Fruit fly (Drosophila melanogaster) whole organism, embryonic: ENCODE results near the gene DEF8.

Experiments used
- Aef1 ChIP-seq: fragments of 200-800 bp; sonication (Bioruptor generic); IDR thresholded peaks from 3 replicates; pipeline ENCODE4 v1.3.6; 2022; ENCODE audit warnings: missing biosample characterization, missing genetic modification characterization
- Atf3 ChIP-seq: fragments of 200-800 bp; sonication (Bioruptor generic); optimal IDR thresholded peaks from 3 replicates; lab custom pipeline; 2016; ENCODE audit warnings: missing biosample characterization, missing genetic modification characterization
- CG10209 ChIP-seq: fragments of 200-800 bp; sonication (Bioruptor generic); optimal IDR thresholded peaks from 3 replicates; lab custom pipeline; 2017; ENCODE audit warnings: missing biosample characterization, mild to moderate bottlenecking, missing genetic modification characterization, missing genetic modification reagents
- CG10565 ChIP-seq: fragments of 200-800 bp; sonication (Bioruptor generic); optimal IDR thresholded peaks from 3 replicates; lab custom pipeline; 2016; ENCODE audit warnings: missing biosample characterization, mild to moderate bottlenecking, missing genetic modification characterization
- CG10654 ChIP-seq: fragments of 200-800 bp; sonication (Bioruptor generic); optimal IDR thresholded peaks from 2 replicates; lab custom pipeline; 2016; ENCODE audit warnings: missing biosample characterization, missing genetic modification characterization
- CG12155 ChIP-seq: fragments of 200-800 bp; sonication (Bioruptor generic); optimal IDR thresholded peaks from 3 replicates; lab custom pipeline; 2016; ENCODE audit warnings: missing biosample characterization, missing genetic modification characterization
- CG12744 ChIP-seq: fragments of 200-800 bp; sonication (Bioruptor generic); optimal IDR thresholded peaks from 2 replicates; lab custom pipeline; 2016; ENCODE audit warnings: missing biosample characterization, missing genetic modification characterization
- CG13894 ChIP-seq: fragments of 200-800 bp; sonication (Bioruptor generic); optimal IDR thresholded peaks from 3 replicates; lab custom pipeline; 2018; ENCODE audit warnings: missing biosample characterization, mild to moderate bottlenecking, missing genetic modification characterization, moderate library complexity
- CG14667 ChIP-seq: fragments of 200-800 bp; sonication (Bioruptor generic); IDR thresholded peaks from 2 replicates; pipeline ENCODE4 v1.3.6; 2022; ENCODE audit warnings: missing biosample characterization, missing genetic modification characterization
- CG15514 ChIP-seq: fragments of 200-800 bp; sonication (Bioruptor generic); optimal IDR thresholded peaks from 3 replicates; lab custom pipeline; 2017; ENCODE audit warnings: missing biosample characterization, missing genetic modification characterization, mild to moderate bottlenecking, moderate library complexity, missing genetic modification reagents
- CG17186 ChIP-seq: fragments of 200-800 bp; sonication (Bioruptor generic); optimal IDR thresholded peaks from 3 replicates; lab custom pipeline; 2017; ENCODE audit warnings: missing biosample characterization, missing genetic modification reagents, missing genetic modification characterization
- CG17385 ChIP-seq: fragments of 200-800 bp; sonication (Bioruptor generic); optimal IDR thresholded peaks from 3 replicates; lab custom pipeline; 2018; ENCODE audit warnings: missing biosample characterization, mild to moderate bottlenecking, missing genetic modification characterization
- CG17612 ChIP-seq: fragments of 200-800 bp; sonication (Bioruptor generic); IDR thresholded peaks from 2 replicates; pipeline ENCODE4 v1.3.6; 2022; ENCODE audit warnings: missing biosample characterization, missing genetic modification characterization
- CG2202 ChIP-seq: fragments of 200-800 bp; sonication (Bioruptor generic); optimal IDR thresholded peaks from 2 replicates; lab custom pipeline; 2018; ENCODE audit warnings: missing biosample characterization, mild to moderate bottlenecking, missing genetic modification characterization
- CG32772 ChIP-seq: fragments of 200-800 bp; sonication (Bioruptor generic); IDR thresholded peaks from 2 replicates; pipeline ENCODE4 v1.3.6; 2022; ENCODE audit warnings: missing biosample characterization, missing genetic modification characterization
- CG7271 ChIP-seq: fragments of 200-800 bp; sonication (Bioruptor generic); optimal IDR thresholded peaks from 2 replicates; lab custom pipeline; 2018; ENCODE audit warnings: missing biosample characterization, mild to moderate bottlenecking, missing genetic modification characterization, moderate library complexity
- CG7357 ChIP-seq: fragments of 200-800 bp; sonication (Bioruptor generic); IDR thresholded peaks from 3 replicates; pipeline ENCODE4 v1.3.6; 2022; ENCODE audit warnings: missing biosample characterization, missing genetic modification characterization
- CG7839 ChIP-seq: fragments of 200-800 bp; sonication (Bioruptor generic); optimal IDR thresholded peaks from 3 replicates; lab custom pipeline; 2018; ENCODE audit warnings: missing biosample characterization, mild to moderate bottlenecking, missing genetic modification characterization, moderate library complexity
- CG7987 ChIP-seq: fragments of 200-800 bp; sonication (Bioruptor generic); optimal IDR thresholded peaks from 2 replicates; lab custom pipeline; 2018; ENCODE audit warnings: missing biosample characterization, mild to moderate bottlenecking, missing genetic modification characterization, moderate library complexity
- CG9727 ChIP-seq: fragments of 200-800 bp; sonication (Bioruptor generic); optimal IDR thresholded peaks from 3 replicates; lab custom pipeline; 2017; ENCODE audit warnings: missing biosample characterization, mild to moderate bottlenecking, missing genetic modification characterization
- D19A ChIP-seq: fragments of 200-800 bp; optimal IDR thresholded peaks from 3 replicates; lab custom pipeline; 2019; ENCODE audit warnings: missing biosample characterization, mild to moderate bottlenecking, missing genetic modification characterization, moderate library complexity
- Fer1 ChIP-seq: fragments of 200-800 bp; sonication (Bioruptor generic); optimal IDR thresholded peaks from 2 replicates; lab custom pipeline; 2017; ENCODE audit warnings: missing biosample characterization, mild to moderate bottlenecking, missing genetic modification characterization
- Fer3 ChIP-seq: fragments of 200-800 bp; sonication (Bioruptor generic); optimal IDR thresholded peaks from 2 replicates; lab custom pipeline; 2018; ENCODE audit warnings: missing biosample characterization, mild to moderate bottlenecking, missing genetic modification characterization, moderate library complexity
- Hr39 ChIP-seq: fragments of >200 bp; optimal IDR thresholded peaks from 2 replicates; lab custom pipeline; 2017
- Kr ChIP-seq: fragments of 200-800 bp; sonication (Bioruptor generic); optimal IDR thresholded peaks from 2 replicates; lab custom pipeline; 2017; ENCODE audit warnings: missing biosample characterization, mild to moderate bottlenecking, missing genetic modification characterization
- MESR4 ChIP-seq: fragments of 200-800 bp; sonication (Bioruptor generic); optimal IDR thresholded peaks from 2 replicates; lab custom pipeline; 2018; ENCODE audit warnings: missing biosample characterization, mild to moderate bottlenecking, missing genetic modification characterization, moderate library complexity
- NC2α ChIP-seq: fragments of 200-800 bp; sonication (Bioruptor generic); optimal IDR thresholded peaks from 2 replicates; lab custom pipeline; 2016; ENCODE audit warnings: missing biosample characterization, missing genetic modification characterization
- Oaz ChIP-seq: fragments of 200-800 bp; sonication (Bioruptor generic); IDR thresholded peaks from 2 replicates; pipeline ENCODE4 v1.3.6; 2022; ENCODE audit warnings: missing biosample characterization, missing genetic modification characterization
- Poxn ChIP-seq: fragments of 200-800 bp; sonication (Bioruptor generic); IDR thresholded peaks from 2 replicates; pipeline ENCODE4 v1.3.6; 2022; ENCODE audit warnings: missing biosample characterization, missing genetic modification characterization
- Ravus ChIP-seq: fragments of 200-800 bp; sonication (Bioruptor generic); IDR thresholded peaks from 2 replicates; pipeline ENCODE4 v1.3.6; 2022; ENCODE audit warnings: missing biosample characterization, missing genetic modification characterization
- Rx ChIP-seq: fragments of 200-800 bp; sonication (Bioruptor generic); IDR thresholded peaks from 2 replicates; pipeline ENCODE4 v1.3.6; 2022; ENCODE audit warnings: missing biosample characterization, missing genetic modification characterization
- Tbp ChIP-seq: fragments of >200 bp; optimal IDR thresholded peaks from 2 replicates; lab custom pipeline; 2018; ENCODE audit warnings: missing biosample characterization, missing genetic modification characterization
- Usf ChIP-seq: fragments of 200-800 bp; sonication (Bioruptor generic); optimal IDR thresholded peaks from 2 replicates; lab custom pipeline; 2017; ENCODE audit warnings: missing genotype, missing biosample characterization, missing genetic modification characterization
- ash1 ChIP-seq: fragments of 200-800 bp; sonication (Bioruptor generic); optimal IDR thresholded peaks from 2 replicates; lab custom pipeline; 2018; ENCODE audit warnings: missing biosample characterization, mild to moderate bottlenecking, missing genetic modification characterization
- bowl ChIP-seq: fragments of 200-800 bp; sonication (Bioruptor generic); IDR thresholded peaks from 2 replicates; pipeline ENCODE4 v1.3.6; 2022; ENCODE audit warnings: missing biosample characterization, missing genetic modification characterization
- crp ChIP-seq, 2 experiments: fragments of 200-800 bp; sonication (Bioruptor generic); optimal IDR thresholded peaks; 2 replicates in 1 of 2; 3 replicates in 1 of 2; lab custom pipeline; 2017; ENCODE audit warnings: missing biosample characterization in 2 of 2, missing genetic modification characterization in 2 of 2, mild to moderate bottlenecking in 1 of 2, moderate library complexity in 1 of 2
- esg ChIP-seq: fragments of 200-800 bp; sonication (Bioruptor generic); conservative IDR thresholded peaks from 2 replicates; pipeline ENCODE4 v1.3.6; 2022; ENCODE audit warnings: missing biosample characterization, missing genetic modification characterization
- exex ChIP-seq: fragments of 200-800 bp; sonication (Bioruptor generic); optimal IDR thresholded peaks from 4 replicates; lab custom pipeline; 2018; ENCODE audit warnings: missing biosample characterization, mild to moderate bottlenecking, missing genetic modification characterization, moderate library complexity
- fd64A ChIP-seq: fragments of 200-800 bp; sonication (Bioruptor generic); optimal IDR thresholded peaks from 3 replicates; lab custom pipeline; 2018; ENCODE audit warnings: missing biosample characterization, mild to moderate bottlenecking, missing genetic modification characterization
- ftz-f1 ChIP-seq: fragments of 200-800 bp; sonication (Bioruptor generic); optimal IDR thresholded peaks from 2 replicates; lab custom pipeline; 2016; ENCODE audit warnings: missing biosample characterization, missing genetic modification characterization
- hb ChIP-seq: fragments of 200-800 bp; sonication (Bioruptor generic); IDR thresholded peaks from 3 replicates; pipeline ENCODE4 v1.3.6; 2022; ENCODE audit warnings: missing biosample characterization, missing genetic modification characterization; ENCODE audit not compliant: partially characterized antibody
- inv ChIP-seq: fragments of 200-800 bp; sonication (Bioruptor generic); IDR thresholded peaks from 2 replicates; pipeline ENCODE4 v1.3.6; 2022; ENCODE audit warnings: missing biosample characterization, missing genetic modification characterization; ENCODE audit not compliant: partially characterized antibody
- jigr1 ChIP-seq: fragments of 200-800 bp; sonication (Bioruptor generic); IDR thresholded peaks from 3 replicates; pipeline ENCODE4 v1.3.6; 2022; ENCODE audit warnings: missing biosample characterization, missing genetic modification characterization
- kay ChIP-seq: fragments of 200-800 bp; sonication (Bioruptor generic); optimal IDR thresholded peaks from 2 replicates; lab custom pipeline; 2016; ENCODE audit warnings: missing biosample characterization, missing genetic modification characterization
- nerfin-1 ChIP-seq: fragments of 200-800 bp; sonication (Bioruptor generic); optimal IDR thresholded peaks from 3 replicates; lab custom pipeline; 2019; ENCODE audit warnings: missing biosample characterization, mild to moderate bottlenecking, missing genetic modification characterization, moderate library complexity
- pb ChIP-seq: fragments of 200-800 bp; sonication (Bioruptor generic); optimal IDR thresholded peaks from 3 replicates; lab custom pipeline; 2016; ENCODE audit warnings: missing biosample characterization, missing genetic modification characterization
- sens-2 ChIP-seq: fragments of 200-800 bp; sonication (Bioruptor generic); IDR thresholded peaks from 2 replicates; pipeline ENCODE4 v1.3.6; 2022; ENCODE audit warnings: missing biosample characterization, missing genetic modification characterization
- vnd ChIP-seq: fragments of 200-800 bp; sonication (Bioruptor generic); IDR thresholded peaks from 3 replicates; pipeline ENCODE4 v1.3.6; 2022; ENCODE audit warnings: missing biosample characterization, missing genetic modification characterization; ENCODE audit not compliant: partially characterized antibody
- zfh1 ChIP-seq: fragments of 200-800 bp; sonication (Bioruptor generic); IDR thresholded peaks from 3 replicates; pipeline ENCODE4 v1.3.6; 2022; ENCODE audit warnings: missing biosample characterization, missing genetic modification characterization

DEF8 gene

dm6 chr3L:12145709-12146694 is 14.1 kb downstream of the DEF8 start, which contains the start of the genes eIF3l and Nrx-IV (continued):
- TF ChIP-seq CG2202 (tag; lab: Kevin White, UChicago) (no peak), Kr (GFP tag; lab: Kevin White, UChicago) (no peak), nerfin-1 (tag; lab: Kevin White, UChicago) (no peak), exex (tag; lab: Kevin White, UChicago) (no peak), CG10209 (no peak), CG7271 (no peak), Poxn (GFP tag; lab: Robert Waterston, UW) (no peak), CG12744 (GFP tag; lab: Kevin White, UChicago) (no peak), CG17186 (GFP tag; lab: Kevin White, UChicago) (no peak), CG13894 (no peak), Usf (GFP tag; lab: Kevin White, UChicago) (no peak), Tbp (GFP tag; lab: Kevin White, UChicago) (no peak), kay (GFP tag; lab: Kevin White, UChicago) (peak; percentile 35), bowl (GFP tag; lab: Robert Waterston, UW) (no peak), jigr1 (no peak), Fer1 (no peak), CG15514 (no peak), Hr39 (no peak), NC2α (GFP tag; lab: Kevin White, UChicago) (no peak), CG10565 (GFP tag; lab: Kevin White, UChicago) (no peak), CG7357 (GFP tag; lab: Robert Waterston, UW) (no peak), ftz-f1 (GFP tag; lab: Kevin White, UChicago) (no peak), Rx (no peak), esg (no peak), CG17385 (GFP tag; lab: Kevin White, UChicago) (no peak), CG7987 (no peak), ash1 (GFP tag; lab: Kevin White, UChicago) (no peak), CG12155 (GFP tag; lab: Kevin White, UChicago) (peak; percentile 32), CG9727 (GFP tag; lab: Kevin White, UChicago) (no peak), crp (GFP tag; optimal IDR thresholded peaks at IDR 0.05; lab: Kevin White, UChicago) (no peak), MESR4 (GFP tag; lab: Kevin White, UChicago) (peak; percentile 83), Aef1 (GFP tag; lab: Robert Waterston, UW) (no peak), D19A (no peak), Ravus (GFP tag; lab: Robert Waterston, UW) (no peak), zfh1 (GFP tag; lab: Robert Waterston, UW) (0 out of 3 replicates have a peak, but pooled peaks have one; percentile 13), CG14667 (no peak), fd64A (GFP tag; lab: Kevin White, UChicago) (no peak), CG17612 (GFP tag; lab: Robert Waterston, UW) (no peak), Fer3 (no peak), CG10654 (GFP tag; lab: Kevin White, UChicago) (no peak), inv (GFP tag; lab: Robert Waterston, UW) (peak; percentile 72), Atf3 (no peak), pb (GFP tag; lab: Kevin White, UChicago) (no peak), CG7839 (tag; lab: Kevin White, UChicago) (no peak), CG32772 (GFP tag; lab: Robert Waterston, UW) (no peak), hb (GFP tag; lab: Robert Waterston, UW) (no peak), Oaz (GFP tag; lab: Robert Waterston, UW) (no peak), sens-2 (GFP tag; lab: Robert Waterston, UW) (no peak), vnd (peak; percentile 64; the same call in 1 of the 3 replicates)
